Fruit fly (Drosophila melanogaster): ENCODE data around the gene simj.

DNA sequence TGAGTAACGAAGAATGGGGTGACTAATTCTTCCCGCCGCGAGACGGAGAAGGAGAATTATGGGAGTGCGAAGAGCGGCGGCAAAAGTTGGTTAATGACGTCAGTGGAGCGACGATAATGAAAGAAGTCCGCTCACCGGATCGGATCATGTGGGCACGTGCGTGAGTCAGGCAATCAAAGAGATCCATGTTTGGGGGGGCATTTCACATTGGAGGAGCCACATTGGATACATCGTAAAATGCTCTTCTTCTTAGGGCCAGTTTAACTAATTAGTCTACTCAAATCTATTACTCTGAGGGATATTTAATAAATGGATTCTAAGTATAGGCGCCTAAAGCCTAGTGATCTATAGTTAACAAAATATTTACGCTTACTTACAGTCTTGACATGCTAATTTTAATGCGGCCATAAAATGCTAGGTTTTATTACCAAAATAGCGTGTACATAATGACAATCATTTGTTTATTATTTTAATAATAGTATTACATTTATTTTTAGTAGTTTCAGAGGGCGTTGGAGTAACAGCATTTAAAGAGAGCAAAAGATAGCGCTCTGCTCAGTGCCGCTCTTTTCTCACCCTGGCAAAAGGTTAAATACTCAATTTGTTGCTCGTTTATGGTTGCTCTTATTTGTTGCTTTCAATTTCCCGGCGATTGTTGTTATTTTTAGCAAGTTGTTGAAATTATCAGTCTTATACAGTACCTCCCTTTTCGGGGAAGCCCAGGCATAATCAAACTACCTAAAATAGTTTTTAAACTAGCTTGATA, 6.0 kb upstream of the simj start:
- TF ChIP-seq h (optimal IDR thresholded peaks at IDR 0.05), result no peak
- TF ChIP-seq ttk (optimal IDR thresholded peaks at IDR 0.05), result no peak
